Fruit fly (Drosophila melanogaster) whole organism: ENCODE data around the gene CNPYb.

ENCODE experiments used
- EcR ChIP-seq, 2 experiments: fragments of >200 bp; optimal IDR thresholded peaks; 2 replicates each; lab custom pipeline; 2017; ENCODE audit warnings: missing biosample characterization in 2 of 2, missing genetic modification characterization in 2 of 2, missing genetic modification reagents in 2 of 2
- pan ChIP-seq: fragments of >200 bp; optimal IDR thresholded peaks from 2 replicates; lab custom pipeline; 2017

- no peak for TF ChIP-seq EcR (GFP tag; optimal IDR thresholded peaks at IDR 0.05; lab: Kevin White, UChicago)
- TF ChIP-seq pan (lab: Kevin White, UChicago): no peak
These were observed 16.9 kb downstream of the CNPYb start for dm6 chr3L:19079067-19079466.
